Fruit fly (Drosophila melanogaster) whole organism, prepupa: Measurements from ENCODE around the gene CG42693.

Source experiments
- Blimp-1 ChIP-seq: fragments of 200-800 bp; sonication (Bioruptor generic); optimal IDR thresholded peaks from 3 replicates; lab custom pipeline; 2017; ENCODE audit warnings: missing biosample characterization, missing genetic modification characterization, mild to moderate bottlenecking, moderate library complexity, missing genetic modification reagents
- CG10631 ChIP-seq: fragments of 200-800 bp; sonication (Bioruptor generic); optimal IDR thresholded peaks from 2 replicates; lab custom pipeline; 2016; ENCODE audit warnings: missing biosample characterization, missing genetic modification characterization
- CG10669 ChIP-seq: fragments of 200-800 bp; sonication (Bioruptor generic); optimal IDR thresholded peaks from 3 replicates; lab custom pipeline; 2018; ENCODE audit warnings: missing biosample characterization, mild to moderate bottlenecking, missing genetic modification characterization, moderate library complexity
- CG11294 ChIP-seq: fragments of 200-800 bp; sonication (Bioruptor generic); IDR thresholded peaks from 2 replicates; pipeline ENCODE4 v1.3.6; 2022; ENCODE audit warnings: missing biosample characterization, missing genetic modification characterization
- CG11762 ChIP-seq: fragments of 200-800 bp; sonication (Bioruptor generic); optimal IDR thresholded peaks from 3 replicates; lab custom pipeline; 2016; ENCODE audit warnings: missing biosample characterization, missing genetic modification characterization; ENCODE audit not compliant: insufficient read depth
- CG15336 ChIP-seq: fragments of 200-800 bp; sonication (Bioruptor generic); IDR thresholded peaks from 2 replicates; pipeline ENCODE4 v1.3.6; 2022; ENCODE audit warnings: missing biosample characterization, missing genetic modification characterization
- CG1621 ChIP-seq: fragments of 200-800 bp; sonication (Bioruptor generic); optimal IDR thresholded peaks from 3 replicates; lab custom pipeline; 2018; ENCODE audit warnings: missing biosample characterization, mild to moderate bottlenecking, missing genetic modification characterization
- CG16779 ChIP-seq: fragments of 200-800 bp; sonication (Bioruptor generic); optimal IDR thresholded peaks from 3 replicates; lab custom pipeline; 2017; ENCODE audit warnings: missing biosample characterization, mild to moderate bottlenecking, missing genetic modification characterization
- CG3032 ChIP-seq: fragments of 200-800 bp; optimal IDR thresholded peaks from 2 replicates; lab custom pipeline; 2019; ENCODE audit warnings: missing biosample characterization, mild to moderate bottlenecking, missing genetic modification characterization, moderate library complexity
- CG31627 ChIP-seq: fragments of 200-800 bp; sonication (Bioruptor generic); optimal IDR thresholded peaks from 3 replicates; lab custom pipeline; 2016; ENCODE audit warnings: missing biosample characterization, missing genetic modification characterization
- CG32006 ChIP-seq: fragments of 200-800 bp; sonication (Bioruptor generic); optimal IDR thresholded peaks from 3 replicates; lab custom pipeline; 2017; ENCODE audit warnings: missing biosample characterization, mild to moderate bottlenecking, missing genetic modification characterization
- CG34406 ChIP-seq: fragments of 200-800 bp; sonication (Bioruptor generic); optimal IDR thresholded peaks from 3 replicates; lab custom pipeline; 2016; ENCODE audit warnings: missing biosample characterization, missing genetic modification characterization
- CG3919 ChIP-seq: fragments of 200-800 bp; sonication (Bioruptor generic); optimal IDR thresholded peaks from 3 replicates; lab custom pipeline; 2016; ENCODE audit warnings: missing biosample characterization, missing genetic modification characterization
- CG6163 ChIP-seq: fragments of 200-800 bp; sonication (Bioruptor generic); IDR thresholded peaks from 3 replicates; pipeline ENCODE4 v1.3.6; 2022; ENCODE audit warnings: missing biosample characterization, missing genetic modification characterization
- CG6276 ChIP-seq: fragments of 200-800 bp; sonication (Bioruptor generic); optimal IDR thresholded peaks from 2 replicates; lab custom pipeline; 2017; ENCODE audit warnings: missing biosample characterization, mild to moderate bottlenecking, missing genetic modification characterization
- CG6792 ChIP-seq: fragments of 200-800 bp; sonication (Bioruptor generic); optimal IDR thresholded peaks from 3 replicates; lab custom pipeline; 2016; ENCODE audit warnings: missing biosample characterization, missing genetic modification characterization
- CG7368 ChIP-seq: fragments of 200-800 bp; sonication (Bioruptor generic); optimal IDR thresholded peaks from 3 replicates; lab custom pipeline; 2016; ENCODE audit warnings: missing biosample characterization, missing genetic modification characterization
- CG8119 ChIP-seq: fragments of 200-800 bp; sonication (Bioruptor generic); IDR thresholded peaks from 3 replicates; pipeline ENCODE4 v1.3.6; 2022; ENCODE audit warnings: missing biosample characterization, missing genetic modification characterization
- CG9139 ChIP-seq: fragments of 200-800 bp; sonication (Bioruptor generic); optimal IDR thresholded peaks from 3 replicates; lab custom pipeline; 2017; ENCODE audit warnings: missing biosample characterization, mild to moderate bottlenecking, missing genetic modification characterization
- Eip75B ChIP-seq: fragments of 200-800 bp; sonication (Bioruptor generic); optimal IDR thresholded peaks from 3 replicates; lab custom pipeline; 2016; ENCODE audit warnings: missing biosample characterization, missing genetic modification characterization
- Eip78C ChIP-seq: fragments of 200-800 bp; sonication (Bioruptor generic); peaks from one replicate; lab custom pipeline; 2016; ENCODE audit warnings: missing biosample characterization, missing genetic modification characterization
- Eip93F ChIP-seq: fragments of 200-800 bp; sonication (Bioruptor generic); optimal IDR thresholded peaks from 2 replicates; lab custom pipeline; 2016; ENCODE audit warnings: missing biosample characterization, mild to moderate bottlenecking, missing genetic modification characterization
- Ets21C ChIP-seq: fragments of 200-800 bp; sonication (Bioruptor generic); optimal IDR thresholded peaks from 3 replicates; lab custom pipeline; 2016; ENCODE audit warnings: missing biosample characterization, missing genetic modification characterization
- Hr38 ChIP-seq: sonication (Bioruptor generic); optimal IDR thresholded peaks from 2 replicates; lab custom pipeline; 2016; ENCODE audit warnings: missing biosample characterization, missing genetic modification characterization
- Hr39 ChIP-seq: fragments of 200-800 bp; sonication (Bioruptor generic); optimal IDR thresholded peaks from 2 replicates; lab custom pipeline; 2016; ENCODE audit warnings: missing biosample characterization, missing genetic modification characterization
- Hr4 ChIP-seq: fragments of 200-800 bp; sonication (Bioruptor generic); optimal IDR thresholded peaks from 3 replicates; lab custom pipeline; 2016; ENCODE audit warnings: missing biosample characterization, missing genetic modification characterization
- Lpt ChIP-seq: fragments of 200-800 bp; sonication (Bioruptor generic); optimal IDR thresholded peaks from 3 replicates; lab custom pipeline; 2016; ENCODE audit warnings: missing biosample characterization, missing genetic modification characterization
- Met ChIP-seq: fragments of 200-800 bp; sonication (Bioruptor generic); optimal IDR thresholded peaks from 3 replicates; lab custom pipeline; 2016; ENCODE audit warnings: missing biosample characterization, missing genetic modification characterization
- OdsH ChIP-seq: fragments of 200-800 bp; sonication (Bioruptor generic); optimal IDR thresholded peaks from 3 replicates; lab custom pipeline; 2016; ENCODE audit warnings: missing biosample characterization, missing genetic modification characterization
- Sox102F ChIP-seq: fragments of 200-800 bp; sonication (Bioruptor generic); optimal IDR thresholded peaks from 2 replicates; lab custom pipeline; 2016; ENCODE audit warnings: missing biosample characterization, mild to moderate bottlenecking, missing genetic modification characterization
- Sox14 ChIP-seq: fragments of 200-800 bp; sonication (Bioruptor generic); optimal IDR thresholded peaks from 3 replicates; lab custom pipeline; 2016; ENCODE audit warnings: missing biosample characterization, missing genetic modification characterization
- Sox15 ChIP-seq: fragments of 200-800 bp; sonication (Bioruptor generic); optimal IDR thresholded peaks from 3 replicates; lab custom pipeline; 2016; ENCODE audit warnings: missing biosample characterization, missing genetic modification characterization
- achi ChIP-seq: fragments of 200-800 bp; sonication (Bioruptor generic); optimal IDR thresholded peaks from 3 replicates; lab custom pipeline; 2016; ENCODE audit warnings: missing biosample characterization, missing genetic modification characterization
- acj6 ChIP-seq: fragments of 200-800 bp; sonication (Bioruptor generic); optimal IDR thresholded peaks from 3 replicates; lab custom pipeline; 2016; ENCODE audit warnings: missing biosample characterization, missing genetic modification characterization
- cyc ChIP-seq: fragments of 200-800 bp; sonication (Bioruptor generic); optimal IDR thresholded peaks from 3 replicates; lab custom pipeline; 2016; ENCODE audit warnings: missing biosample characterization, missing genetic modification characterization
- dac ChIP-seq: fragments of 200-800 bp; sonication (Bioruptor generic); optimal IDR thresholded peaks from 2 replicates; lab custom pipeline; 2017; ENCODE audit warnings: missing biosample characterization, mild to moderate bottlenecking, missing genetic modification characterization
- eg ChIP-seq: fragments of 200-800 bp; sonication (Bioruptor generic); IDR thresholded peaks from 3 replicates; pipeline ENCODE4 v1.3.6; 2022; ENCODE audit warnings: missing biosample characterization, missing genetic modification characterization
- fd85E ChIP-seq: fragments of 200-800 bp; sonication (Bioruptor generic); optimal IDR thresholded peaks from 3 replicates; lab custom pipeline; 2016; ENCODE audit warnings: missing biosample characterization, missing genetic modification characterization
- fkh ChIP-seq: fragments of 200-800 bp; sonication (Bioruptor generic); optimal IDR thresholded peaks from 3 replicates; lab custom pipeline; 2017; ENCODE audit warnings: missing biosample characterization, mild to moderate bottlenecking, missing genetic modification characterization, moderate library complexity
- lz ChIP-seq: fragments of 200-800 bp; sonication (Bioruptor generic); optimal IDR thresholded peaks from 3 replicates; lab custom pipeline; 2016; ENCODE audit warnings: missing biosample characterization, missing genetic modification characterization
- pdm3 ChIP-seq: fragments of 200-800 bp; sonication (Bioruptor generic); optimal IDR thresholded peaks from 3 replicates; lab custom pipeline; 2016; ENCODE audit warnings: missing biosample characterization, missing genetic modification characterization
- salr ChIP-seq, 2 experiments: fragments of 200-800 bp; sonication (Bioruptor generic); optimal IDR thresholded peaks; 3 replicates each; lab custom pipeline; 2016 to 2018; ENCODE audit warnings: missing biosample characterization in 2 of 2, missing genetic modification characterization in 2 of 2, mild to moderate bottlenecking in 1 of 2
- ss ChIP-seq, 2 experiments: fragments of 200-800 bp; sonication (Bioruptor generic); optimal IDR thresholded peaks; 2 replicates in 1 of 2; 3 replicates in 1 of 2; lab custom pipeline; 2017 to 2018; ENCODE audit warnings: mild to moderate bottlenecking in 2 of 2, missing biosample characterization in 2 of 2, missing genetic modification characterization in 2 of 2, moderate library complexity in 1 of 2
- topi ChIP-seq: fragments of 200-800 bp; sonication (Bioruptor generic); optimal IDR thresholded peaks from 3 replicates; lab custom pipeline; 2016; ENCODE audit warnings: missing biosample characterization, missing genetic modification characterization

The CG42693 gene

DNA sequence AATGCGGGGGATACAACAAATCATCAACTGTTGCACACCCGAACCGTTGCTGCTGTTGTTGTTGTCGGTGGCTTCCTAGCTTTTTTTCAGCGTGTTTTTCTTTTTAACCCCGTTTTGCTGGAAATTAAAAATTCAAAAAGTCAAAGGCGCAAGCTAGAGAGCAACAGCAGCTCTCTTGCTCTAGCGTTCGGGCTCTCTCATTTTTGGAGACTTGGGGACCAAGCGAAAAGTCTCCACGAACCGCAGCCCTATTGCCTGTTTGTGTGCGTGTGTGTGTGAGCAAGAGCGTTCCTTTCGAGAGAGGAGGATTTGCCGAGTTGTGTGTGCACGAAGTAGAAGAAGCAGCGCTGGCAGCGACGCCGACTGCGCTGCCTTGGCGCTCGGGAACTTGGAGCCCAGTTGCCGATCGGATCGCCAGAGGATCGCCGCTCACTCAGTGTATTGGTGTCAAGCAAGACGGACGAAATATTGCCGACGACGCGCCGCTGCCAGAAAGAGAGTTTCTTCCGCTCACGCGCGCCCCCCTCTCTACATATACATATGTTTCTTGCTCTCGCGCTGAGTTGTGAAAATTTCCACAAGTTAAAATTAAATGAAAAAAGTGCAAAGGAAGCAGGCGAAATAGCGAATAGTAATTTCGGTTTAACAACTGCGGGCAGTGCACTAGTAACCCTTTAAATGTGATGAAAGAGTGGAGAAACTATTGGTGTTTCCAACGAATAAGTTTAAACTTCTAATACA lies 16.6 kb upstream of the CG42693 start (continued):
- TF ChIP-seq Met (GFP tag; lab: Kevin White, UChicago) (no peak), CG9139 (peak; percentile 25), Blimp-1 (GFP tag; lab: Kevin White, UChicago) (no peak), acj6 (peak; percentile 19), OdsH (peak; percentile 29), CG3032 (tag; lab: Kevin White, UChicago) (no peak), CG7368 (GFP tag; lab: Kevin White, UChicago) (no peak), fkh (GFP tag; lab: Kevin White, UChicago) (no peak), CG6163 (peak; percentile 61; the same call in 2 of the 3 replicates), Eip75B (GFP tag; lab: Kevin White, UChicago) (peak; percentile 24), Eip78C (GFP tag; lab: Kevin White, UChicago) (peak; percentile 76), dac (no peak), Lpt (GFP tag; lab: Kevin White, UChicago) (no peak), lz (GFP tag; lab: Kevin White, UChicago) (no peak), Sox102F (GFP tag; lab: Kevin White, UChicago) (peak; percentile 35), CG10631 (GFP tag; lab: Kevin White, UChicago) (peak; percentile 8), Hr38 (no peak), CG34406 (no peak), topi (GFP tag; lab: Kevin White, UChicago) (peak; percentile 6), Sox14 (GFP tag; lab: Kevin White, UChicago) (no peak), CG11762 (no peak)

DNA sequence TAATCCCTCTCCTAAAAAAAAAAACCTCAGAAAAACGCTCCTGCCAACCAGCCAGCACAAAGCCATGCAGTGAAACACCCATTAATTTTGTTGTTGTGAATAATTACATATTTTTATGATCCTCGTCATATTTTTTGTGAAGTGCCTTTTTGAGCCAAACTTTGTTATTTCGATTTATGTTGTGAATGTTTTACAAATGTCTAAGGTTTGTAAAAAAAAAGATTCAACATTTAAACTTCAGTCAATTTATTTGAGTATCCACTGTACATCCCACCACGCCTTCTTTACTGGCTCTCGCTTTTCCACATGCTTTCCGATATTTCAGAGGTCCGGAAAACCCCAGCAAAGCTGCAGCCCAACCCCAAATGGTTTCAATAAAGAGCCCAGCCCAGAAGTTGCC lies 16.0 kb upstream of the CG42693 start:
- TF ChIP-seq CG15336 (GFP tag; lab: Robert Waterston, UW) (peak; percentile 30; the same call in 1 of the 2 replicates), dac (no peak), CG3919 (GFP tag; lab: Kevin White, UChicago) (no peak), CG11294 (GFP tag; lab: Robert Waterston, UW) (no peak; the same call in 1 of the 2 replicates), CG1621 (tag; lab: Kevin White, UChicago) (no peak), eg (GFP tag; lab: Robert Waterston, UW) (no peak), CG6792 (no peak), Eip78C (GFP tag; lab: Kevin White, UChicago) (peak; percentile 83), CG3032 (tag; lab: Kevin White, UChicago) (no peak), Hr39 (GFP tag; lab: Kevin White, UChicago) (no peak), salr (GFP tag; optimal IDR thresholded peaks at IDR 0.05; lab: Kevin White, UChicago) (peak in 1 of 2 experiments; percentile 62), lz (GFP tag; lab: Kevin White, UChicago) (no peak), pdm3 (GFP tag; lab: Kevin White, UChicago) (peak; percentile 25), fd85E (no peak), achi (no peak), Sox14 (GFP tag; lab: Kevin White, UChicago) (peak; percentile 34), CG10631 (GFP tag; lab: Kevin White, UChicago) (peak; percentile 32), Ets21C (GFP tag; lab: Kevin White, UChicago) (no peak), Eip93F (GFP tag; lab: Kevin White, UChicago) (no peak), CG6276 (peak; percentile 27), CG31627 (no peak), Sox15 (no peak), Sox102F (GFP tag; lab: Kevin White, UChicago) (no peak), cyc (no peak), Hr4 (GFP tag; lab: Kevin White, UChicago) (peak; percentile 57), acj6 (no peak), Lpt (GFP tag; lab: Kevin White, UChicago) (no peak), topi (GFP tag; lab: Kevin White, UChicago) (no peak), CG6163 (peak; percentile 46; the same call in 2 of the 3 replicates), CG32006 (GFP tag; lab: Kevin White, UChicago) (peak; percentile 52), CG16779 (tag; lab: Kevin White, UChicago) (no peak), CG8119 (GFP tag; lab: Robert Waterston, UW) (0 out of 3 replicates have a peak, but pooled peaks have one; percentile 15), CG10669 (GFP tag; lab: Kevin White, UChicago) (no peak), ss (GFP tag; optimal IDR thresholded peaks at IDR 0.05; lab: Kevin White, UChicago) (no peak)
